Worm (Caenorhabditis elegans) whole organism, midembryonic: Measurements from ENCODE around the gene clc-11.

Source experiments
- T22C8.4 ChIP-seq: fragments of 200-800 bp; sonication (Bioruptor generic); IDR thresholded peaks from 2 replicates; pipeline ENCODE4 v1.3.6; 2022; ENCODE audit warnings: missing genetic modification characterization, missing compliant biosample characterization
- flt-1 ChIP-seq: fragments of 200-800 bp; sonication (Bioruptor generic); IDR thresholded peaks from 2 replicates; pipeline ENCODE4 v1.3.6; 2022; ENCODE audit warnings: missing genetic modification characterization, missing compliant biosample characterization
- klf-2 ChIP-seq: fragments of 200-800 bp; sonication (Bioruptor generic); conservative IDR thresholded peaks from 2 replicates; pipeline ENCODE4 v1.3.6; 2022; ENCODE audit warnings: missing genetic modification reagents, missing genetic modification characterization, missing compliant biosample characterization
- med-1 ChIP-seq: sonication (generic microtip); optimal IDR thresholded peaks from 2 replicates; lab custom pipeline; 2017; ENCODE audit warnings: missing genetic modification characterization, mild to moderate bottlenecking, missing compliant biosample characterization, antibody characterized with exemption, missing genetic modification reagents; ENCODE audit not compliant: insufficient read depth
- ref-1 ChIP-seq: fragments of 200-800 bp; sonication (Bioruptor generic); conservative IDR thresholded peaks from 2 replicates; pipeline ENCODE4 v1.3.6; 2022; ENCODE audit warnings: missing genetic modification reagents, missing genetic modification characterization, missing compliant biosample characterization
- ztf-23 ChIP-seq: fragments of 200-800 bp; sonication (Bioruptor generic); IDR thresholded peaks from 2 replicates; pipeline ENCODE4 v1.3.6; 2022; ENCODE audit warnings: missing genetic modification reagents, missing genetic modification characterization, missing compliant biosample characterization
- ztf-29 ChIP-seq: fragments of 200-800 bp; sonication (Bioruptor generic); IDR thresholded peaks from 2 replicates; pipeline ENCODE4 v1.3.6; 2022; ENCODE audit warnings: missing genetic modification reagents, missing genetic modification characterization, missing compliant biosample characterization

DNA sequence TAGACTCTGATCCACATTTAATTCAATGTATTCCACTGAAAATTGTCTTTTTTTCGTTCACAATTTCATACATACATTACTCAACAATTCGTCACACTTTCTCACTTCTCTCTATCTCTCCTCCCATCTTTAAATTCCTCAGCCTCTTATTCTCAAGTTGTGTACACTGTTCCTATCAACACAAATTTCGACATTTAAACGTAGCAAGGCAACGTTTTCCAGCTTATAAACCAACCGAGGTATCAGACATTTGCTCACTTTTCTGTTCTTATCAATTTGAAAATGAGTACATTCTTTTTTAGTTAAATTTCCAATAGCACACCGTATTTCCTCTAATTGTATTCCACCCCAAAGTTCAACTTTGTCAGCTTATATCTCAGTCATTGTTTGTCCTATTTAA is 18.5 kb downstream of the clc-11 start, which contains the start of gene skr-3:
- TF ChIP-seq flt-1 (GFP tag; lab: Robert Waterston, UW), result no peak
- no peak for TF ChIP-seq klf-2
- TF ChIP-seq med-1 (GFP tag; lab: Kevin White, UChicago), result no peak
- no peak for TF ChIP-seq ztf-23 (GFP tag; lab: Robert Waterston, UW)
- TF ChIP-seq ztf-29 (GFP tag; lab: Robert Waterston, UW), result no peak
- no peak for TF ChIP-seq ref-1 (GFP tag; lab: Robert Waterston, UW)
- TF ChIP-seq T22C8.4 (GFP tag; lab: Robert Waterston, UW), result no peak
